Worm (Caenorhabditis elegans) whole organism, young adult: ENCODE measurements around the gene tyra-3.

Experiments used
- B0019.2 ChIP-seq: fragments of 200-800 bp; sonication (Bioruptor generic); conservative IDR thresholded peaks from 2 replicates; pipeline ENCODE4 v1.3.6; 2022; ENCODE audit warnings: missing genetic modification reagents, missing genetic modification characterization, missing compliant biosample characterization
- C17E4.6 ChIP-seq: fragments of 200-800 bp; sonication (Bioruptor generic); IDR thresholded peaks from 2 replicates; pipeline ENCODE4 v1.3.6; 2022; ENCODE audit warnings: missing genetic modification reagents, missing genetic modification characterization, missing compliant biosample characterization
- F33H1.4 ChIP-seq: fragments of 200-800 bp; sonication (Bioruptor generic); IDR thresholded peaks from 2 replicates; pipeline ENCODE4 v1.3.6; 2022; ENCODE audit warnings: missing genetic modification reagents, missing genetic modification characterization, missing compliant biosample characterization
- F37B4.10 ChIP-seq: fragments of 200-800 bp; sonication (Bioruptor generic); IDR thresholded peaks from 2 replicates; pipeline ENCODE4 v1.3.6; 2022; ENCODE audit warnings: missing genetic modification characterization, missing compliant biosample characterization
- F57A8.1 ChIP-seq: fragments of 200-800 bp; sonication (Bioruptor generic); optimal IDR thresholded peaks from 2 replicates; lab custom pipeline; 2018; ENCODE audit warnings: mild to moderate bottlenecking, missing genetic modification characterization, moderate library complexity, missing compliant biosample characterization
- K12H6.12 ChIP-seq: fragments of 200-800 bp; sonication (Bioruptor generic); optimal IDR thresholded peaks from 2 replicates; lab custom pipeline; 2018; ENCODE audit warnings: mild to moderate bottlenecking, missing genetic modification characterization, missing compliant biosample characterization
- Y53G8AR.9 ChIP-seq: fragments of 200-800 bp; sonication (Bioruptor generic); conservative IDR thresholded peaks from 2 replicates; pipeline ENCODE4 v1.3.6; 2022; ENCODE audit warnings: missing genetic modification reagents, missing genetic modification characterization, missing compliant biosample characterization
- ZK185.1 ChIP-seq: sonication (generic microtip); optimal IDR thresholded peaks from 2 replicates; lab custom pipeline; 2016; ENCODE audit warnings: mild to moderate bottlenecking, missing genetic modification characterization, missing compliant biosample characterization; ENCODE audit not compliant: poor library complexity, severe bottlenecking
- akir-1 ChIP-seq: fragments of 200-800 bp; sonication (Bioruptor generic); optimal IDR thresholded peaks from 2 replicates; lab custom pipeline; 2018; ENCODE audit warnings: mild to moderate bottlenecking, missing genetic modification characterization, moderate library complexity, missing compliant biosample characterization
- ama-1 ChIP-seq, 3 experiments: fragments of 150-350 bp in 1 of 3; sonication (generic microtip) in 2 of 3; optimal IDR thresholded peaks; 2 replicates each; lab custom pipeline; 2014 to 2018; ENCODE audit warnings: missing biosample characterization in 2 of 3, missing genetic modification characterization in 2 of 3, missing genetic modification reagents in 2 of 3
- aptf-2 ChIP-seq: fragments of 200-800 bp; sonication (Bioruptor generic); conservative IDR thresholded peaks from 2 replicates; pipeline ENCODE4 v1.3.6; 2022; ENCODE audit warnings: missing genetic modification reagents, missing genetic modification characterization, missing compliant biosample characterization
- atf-7 ChIP-seq: sonication (generic microtip); optimal IDR thresholded peaks from 2 replicates; lab custom pipeline; 2017; ENCODE audit warnings: mild to moderate bottlenecking, missing genetic modification characterization, missing compliant biosample characterization
- attf-6 ChIP-seq: fragments of 200-800 bp; sonication (Bioruptor generic); IDR thresholded peaks from 2 replicates; pipeline ENCODE4 v1.3.6; 2022; ENCODE audit warnings: missing genetic modification reagents, missing genetic modification characterization, missing compliant biosample characterization
- bed-1 ChIP-seq: fragments of 200-800 bp; sonication (Bioruptor generic); IDR thresholded peaks from 2 replicates; pipeline ENCODE4 v1.3.6; 2022; ENCODE audit warnings: missing genetic modification reagents, missing genetic modification characterization, missing compliant biosample characterization
- bed-2 ChIP-seq: fragments of 200-800 bp; sonication (Bioruptor generic); IDR thresholded peaks from 2 replicates; pipeline ENCODE4 v1.3.6; 2022; ENCODE audit warnings: missing genetic modification reagents, missing genetic modification characterization, missing compliant biosample characterization
- cebp-1 ChIP-seq, 2 experiments: fragments of 200-800 bp in 1 of 2; sonication (Bioruptor generic) in 1 of 2; sonication (generic microtip) in 1 of 2; IDR thresholded peaks in 1 of 2; optimal IDR thresholded peaks in 1 of 2; 2 replicates each; pipeline versions ENCODE4 v1.3.6 to Lab custom; 2017 to 2022; ENCODE audit warnings: missing compliant biosample characterization in 2 of 2, missing genetic modification characterization in 2 of 2, mild to moderate bottlenecking in 1 of 2, missing genetic modification reagents in 1 of 2, moderate library complexity in 1 of 2
- chd-7 ChIP-seq: sonication (generic microtip); optimal IDR thresholded peaks from 2 replicates; lab custom pipeline; 2016; ENCODE audit warnings: mild to moderate bottlenecking, missing genetic modification characterization, moderate library complexity, missing compliant biosample characterization
- die-1 ChIP-seq: sonication (generic microtip); optimal IDR thresholded peaks from 2 replicates; lab custom pipeline; 2016; ENCODE audit warnings: missing genotype, mild to moderate bottlenecking, missing genetic modification characterization, missing compliant biosample characterization
- egl-18 ChIP-seq: fragments of 200-800 bp; sonication (Bioruptor generic); IDR thresholded peaks from 2 replicates; pipeline ENCODE4 v1.3.6; 2022; ENCODE audit warnings: missing genetic modification reagents, missing genetic modification characterization, missing compliant biosample characterization
- egl-44 ChIP-seq: fragments of 200-800 bp; sonication (Bioruptor generic); IDR thresholded peaks from 2 replicates; pipeline ENCODE4 v1.3.6; 2022; ENCODE audit warnings: missing genetic modification reagents, missing genetic modification characterization, missing compliant biosample characterization
- hlh-12 ChIP-seq: sonication (generic microtip); optimal IDR thresholded peaks from 2 replicates; lab custom pipeline; 2016; ENCODE audit warnings: missing genetic modification characterization, missing compliant biosample characterization
- hlh-26 ChIP-seq: fragments of 200-800 bp; sonication (Bioruptor generic); conservative IDR thresholded peaks from 2 replicates; pipeline ENCODE4 v1.3.6; 2022; ENCODE audit warnings: missing genetic modification reagents, missing genetic modification characterization, missing compliant biosample characterization
- hmg-1.2 ChIP-seq: fragments of 200-800 bp; sonication (Bioruptor generic); IDR thresholded peaks from 2 replicates; pipeline ENCODE4 v1.3.6; 2022; ENCODE audit warnings: missing genetic modification reagents, missing genetic modification characterization, missing compliant biosample characterization
- hrde-1 ChIP-seq: sonication (generic microtip); optimal IDR thresholded peaks from 2 replicates; lab custom pipeline; 2016; ENCODE audit warnings: missing genetic modification characterization, mild to moderate bottlenecking, missing compliant biosample characterization, moderate library complexity, missing genotype, missing genetic modification reagents, borderline replicate concordance
- lag-1 ChIP-seq: fragments of 200-800 bp; sonication (Bioruptor generic); IDR thresholded peaks from 2 replicates; pipeline ENCODE4 v1.3.6; 2022; ENCODE audit warnings: missing genetic modification reagents, missing genetic modification characterization, missing compliant biosample characterization
- let-526 ChIP-seq: fragments of 200-800 bp; sonication (Bioruptor generic); IDR thresholded peaks from 2 replicates; pipeline ENCODE4 v1.3.6; 2022; ENCODE audit warnings: missing genetic modification reagents, missing genetic modification characterization, missing compliant biosample characterization
- lin-35 ChIP-seq, 3 experiments: fragments of 150-350 bp in 2 of 3; sonication (generic microtip) in 1 of 3; optimal IDR thresholded peaks; 2 replicates each; lab custom pipeline; 2014 to 2018; ENCODE audit warnings: missing biosample characterization in 3 of 3, missing genetic modification characterization in 3 of 3, missing genetic modification reagents in 3 of 3
- lin-40 ChIP-seq: sonication (generic microtip); optimal IDR thresholded peaks from 2 replicates; lab custom pipeline; 2016; ENCODE audit warnings: missing genetic modification characterization, mild to moderate bottlenecking, missing compliant biosample characterization, missing genotype, missing genetic modification reagents
- madf-3 ChIP-seq: fragments of 200-800 bp; sonication (Bioruptor generic); IDR thresholded peaks from 2 replicates; pipeline ENCODE4 v1.3.6; 2022; ENCODE audit warnings: missing genetic modification reagents, missing genetic modification characterization, missing compliant biosample characterization
- madf-6 ChIP-seq: fragments of 200-800 bp; sonication (Bioruptor generic); IDR thresholded peaks from 2 replicates; pipeline ENCODE4 v1.3.6; 2022; ENCODE audit warnings: missing genetic modification reagents, missing genetic modification characterization, missing compliant biosample characterization
- mxl-1 ChIP-seq: sonication (generic microtip); optimal IDR thresholded peaks from 2 replicates; lab custom pipeline; 2016; ENCODE audit warnings: missing genetic modification characterization, missing compliant biosample characterization
- nfya-1 ChIP-seq: sonication (generic microtip); optimal IDR thresholded peaks from 2 replicates; lab custom pipeline; 2017; ENCODE audit warnings: antibody characterized with exemption, missing compliant biosample characterization, missing genetic modification characterization, borderline replicate concordance; ENCODE audit not compliant: insufficient read depth
- nfya-2 ChIP-seq: fragments of 200-800 bp; sonication (Bioruptor generic); IDR thresholded peaks from 2 replicates; pipeline ENCODE4 v1.3.6; 2022; ENCODE audit warnings: missing genetic modification reagents, missing genetic modification characterization, missing compliant biosample characterization
- nfyb-1 ChIP-seq: fragments of 200-800 bp; sonication (Bioruptor generic); IDR thresholded peaks from 2 replicates; pipeline ENCODE4 v1.3.6; 2022; ENCODE audit warnings: missing genetic modification reagents, missing genetic modification characterization, missing compliant biosample characterization
- nhr-90 ChIP-seq: sonication (generic microtip); optimal IDR thresholded peaks from 2 replicates; lab custom pipeline; 2016; ENCODE audit warnings: missing genotype, mild to moderate bottlenecking, missing genetic modification characterization, missing compliant biosample characterization
- snpc-3.4 ChIP-seq: sonication (generic microtip); optimal IDR thresholded peaks from 2 replicates; lab custom pipeline; 2017; ENCODE audit warnings: missing genetic modification characterization, mild to moderate bottlenecking, missing compliant biosample characterization, antibody characterized with exemption, moderate library complexity, missing genotype, missing genetic modification reagents
- somi-1 ChIP-seq: fragments of 200-800 bp; sonication (Bioruptor generic); optimal IDR thresholded peaks from 2 replicates; lab custom pipeline; 2018; ENCODE audit warnings: mild to moderate bottlenecking, missing genetic modification characterization, missing compliant biosample characterization
- sptf-2 ChIP-seq: fragments of 200-800 bp; sonication (Bioruptor generic); optimal IDR thresholded peaks from 2 replicates; lab custom pipeline; 2018; ENCODE audit warnings: mild to moderate bottlenecking, missing genetic modification characterization, missing compliant biosample characterization
- unc-62 ChIP-seq: fragments of 150-350 bp; optimal IDR thresholded peaks from 2 replicates; lab custom pipeline; 2014; ENCODE audit warnings: missing biosample characterization, missing genetic modification reagents, missing genetic modification characterization
- zfh-2 ChIP-seq: fragments of 200-800 bp; sonication (Bioruptor generic); conservative IDR thresholded peaks from 2 replicates; pipeline ENCODE4 v1.3.6; 2022; ENCODE audit warnings: missing genetic modification reagents, missing genetic modification characterization, missing compliant biosample characterization
- ztf-22 ChIP-seq: fragments of 200-800 bp; sonication (Bioruptor generic); optimal IDR thresholded peaks from 2 replicates; lab custom pipeline; 2018; ENCODE audit warnings: mild to moderate bottlenecking, missing genetic modification characterization, moderate library complexity, missing compliant biosample characterization
- ztf-26 ChIP-seq: sonication (generic microtip); optimal IDR thresholded peaks from 2 replicates; lab custom pipeline; 2017; ENCODE audit warnings: missing genetic modification characterization, missing compliant biosample characterization

tyra-3 gene

ce11 chrX:4961681-4962656, 14.1 kb downstream of the tyra-3 start (continued):
- no peak for TF ChIP-seq hrde-1 (tag; lab: Kevin White, UChicago)
- TF ChIP-seq die-1 = peak; percentile 18
- no peak for TF ChIP-seq aptf-2 (GFP tag; lab: Robert Waterston, UW)
- TF ChIP-seq madf-3 = 0 out of 2 replicates have a peak, but pooled peaks have one; percentile 19
- TF ChIP-seq bed-2 (GFP tag; lab: Robert Waterston, UW) = no peak
- TF ChIP-seq mxl-1 (tag; lab: Kevin White, UChicago) = no peak
- TF ChIP-seq zfh-2 = peak; percentile 89
- peak; percentile 5 for TF ChIP-seq chd-7 (tag; lab: Kevin White, UChicago)
- 0 out of 2 replicates have a peak, but pooled peaks have one; percentile 39 for TF ChIP-seq let-526 (GFP tag; lab: Robert Waterston, UW)
- peak; percentile 27 for TF ChIP-seq unc-62
- TF ChIP-seq lin-40 (tag; lab: Kevin White, UChicago) = peak; percentile 42
- no peak for TF ChIP-seq lag-1 (GFP tag; lab: Robert Waterston, UW)
- peak; percentile 64; the same call in 1 of the 2 replicates for TF ChIP-seq hmg-1.2 (GFP tag; lab: Robert Waterston, UW)

DNA sequence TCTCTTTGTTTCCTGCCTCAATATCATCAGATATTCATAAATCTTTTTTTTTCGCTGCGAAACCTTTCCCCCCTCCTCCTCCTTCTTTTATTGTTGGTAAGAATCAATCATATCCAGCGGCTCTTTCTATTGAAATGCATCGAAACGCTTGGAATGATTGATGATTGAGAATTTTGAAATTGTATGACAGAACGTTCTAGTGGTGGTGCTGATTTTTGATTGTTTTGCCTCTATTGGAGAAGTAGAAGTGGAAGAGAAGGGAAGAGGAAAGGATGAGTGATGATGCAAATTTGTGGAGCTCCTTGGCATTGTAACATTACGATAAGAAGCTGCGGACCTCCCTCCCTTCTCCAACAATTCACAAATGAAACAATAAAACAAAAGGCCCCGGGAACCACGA, 17.7 kb downstream of the tyra-3 start:
- no peak for TF ChIP-seq B0019.2
- no peak for TF ChIP-seq atf-7 (tag; lab: Kevin White, UChicago)
- TF ChIP-seq F33H1.4 (GFP tag; lab: Robert Waterston, UW) = no peak
- TF ChIP-seq F37B4.10 (GFP tag; lab: Robert Waterston, UW) = no peak
- TF ChIP-seq akir-1 = no peak
- TF ChIP-seq K12H6.12 (tag; lab: Kevin White, UChicago) = no peak
- TF ChIP-seq egl-18 (GFP tag; lab: Robert Waterston, UW) = no peak
- TF ChIP-seq madf-3 = no peak
- no peak for TF ChIP-seq bed-1 (GFP tag; lab: Robert Waterston, UW)
- TF ChIP-seq cebp-1 (GFP tag; IDR thresholded peaks at IDR 0.05; lab: Robert Waterston, UW) = no peak
- no peak for TF ChIP-seq cebp-1 (tag; optimal IDR thresholded peaks at IDR 0.05; lab: Kevin White, UChicago)
- no peak for TF ChIP-seq nfyb-1
- TF ChIP-seq ama-1 (optimal IDR thresholded peaks at IDR 0.05; lab: Kevin White, UChicago) = no peak
- no peak for TF ChIP-seq ama-1 (GFP tag; optimal IDR thresholded peaks at IDR 0.05; lab: Kevin White, UChicago)
- TF ChIP-seq hlh-26 (GFP tag; lab: Robert Waterston, UW) = no peak
- TF ChIP-seq madf-6 = no peak
- TF ChIP-seq F57A8.1 (GFP tag; lab: Kevin White, UChicago) = no peak
- TF ChIP-seq hlh-12 (tag; lab: Kevin White, UChicago) = no peak
- TF ChIP-seq aptf-2 (GFP tag; lab: Robert Waterston, UW) = no peak
- no peak for TF ChIP-seq somi-1
- no peak for TF ChIP-seq snpc-3.4 (tag; lab: Kevin White, UChicago)

- TF ChIP-seq egl-44 (GFP tag; lab: Robert Waterston, UW) (0 out of 2 replicates have a peak, but pooled peaks have one; percentile 27), Y53G8AR.9 (GFP tag; lab: Robert Waterston, UW) (peak; percentile 73; the same call in 1 of the 2 replicates), nhr-90 (tag; lab: Kevin White, UChicago) (peak; percentile 3), ztf-22 (GFP tag; lab: Kevin White, UChicago) (peak; percentile 18), ztf-26 (tag; lab: Kevin White, UChicago) (peak; percentile 28), nfya-2 (no peak), ama-1 (optimal IDR thresholded peaks at IDR 0.05; lab: Kevin White, UChicago) (peak; percentile 68), ama-1 (GFP tag; optimal IDR thresholded peaks at IDR 0.05; lab: Kevin White, UChicago) (no peak), ZK185.1 (peak; percentile 11), lin-35 (GFP tag; optimal IDR thresholded peaks at IDR 0.05; lab: Kevin White, UChicago) (no peak), nfya-1 (tag; lab: Kevin White, UChicago) (no peak), sptf-2 (no peak), K12H6.12 (tag; lab: Kevin White, UChicago) (no peak), attf-6 (GFP tag; lab: Robert Waterston, UW) (no peak), bed-1 (GFP tag; lab: Robert Waterston, UW) (no peak), C17E4.6 (GFP tag; lab: Robert Waterston, UW) (no peak)
Measured at ce11 chrX:4969228-4969627, 21.4 kb downstream of the tyra-3 start, which contains the start of gene M03F4.6. Gene M03F4.6, minus strand, starts transcription at chrX:4969328.
